Worm (Caenorhabditis elegans): ENCODE results near the gene F01F1.3.

- TF ChIP-seq aly-2 (tag; optimal IDR thresholded peaks at IDR 0.05) (no peak), ceh-9 (tag; optimal IDR thresholded peaks at IDR 0.05) (no peak), pha-4 (tag; optimal IDR thresholded peaks at IDR 0.05) (peak; percentile 45), skn-1 (tag; optimal IDR thresholded peaks at IDR 0.05) (no peak), nhr-77 (tag; optimal IDR thresholded peaks at IDR 0.05) (no peak), lin-15B (tag; optimal IDR thresholded peaks at IDR 0.05) (peak; percentile 0), ama-1 (optimal IDR thresholded peaks at IDR 0.05) (peak; percentile 79), snpc-4 (tag; optimal IDR thresholded peaks at IDR 0.05) (no peak), nhr-28 (tag; optimal IDR thresholded peaks at IDR 0.05) (no peak), unc-62 (GFP tag; optimal IDR thresholded peaks at IDR 0.05) (no peak), egl-27 (tag; optimal IDR thresholded peaks at IDR 0.05) (no peak), pqm-1 (tag; optimal IDR thresholded peaks at IDR 0.05) (no peak)
Observed at ce11 chrIII:5853240-5853639, 18.5 kb upstream of the F01F1.3 start, which contains the start of gene ddx-23.

Measured in whole organism, L3 larva.